Worm (Caenorhabditis elegans) whole organism, mixed stage, embryonic: Measurements from ENCODE around the gene che-7.
A peak's percentile ranks its signal among the peaks of the same experiment; 100 is the strongest.

Experiments used
- M03D4.4 ChIP-seq: sonication (generic microtip); optimal IDR thresholded peaks from 2 replicates; lab custom pipeline; 2017; ENCODE audit warnings: mild to moderate bottlenecking, missing genetic modification characterization, missing compliant biosample characterization
- bed-3 ChIP-seq: fragments of 200-800 bp; sonication (Bioruptor generic); optimal IDR thresholded peaks from 3 replicates; lab custom pipeline; 2018; ENCODE audit warnings: mild to moderate bottlenecking, missing genetic modification characterization, moderate library complexity, missing compliant biosample characterization
- ceh-39 ChIP-seq: fragments of 150-350 bp; optimal IDR thresholded peaks from 2 replicates; lab custom pipeline; 2014; ENCODE audit warnings: missing biosample characterization, missing genetic modification characterization
- ceh-43 ChIP-seq: fragments of 200-800 bp; sonication (Bioruptor generic); optimal IDR thresholded peaks from 2 replicates; lab custom pipeline; 2018; ENCODE audit warnings: mild to moderate bottlenecking, missing genetic modification characterization, moderate library complexity, missing compliant biosample characterization
- ceh-83 ChIP-seq: fragments of 200-800 bp; sonication (Bioruptor generic); optimal IDR thresholded peaks from 2 replicates; lab custom pipeline; 2018; ENCODE audit warnings: mild to moderate bottlenecking, missing genetic modification characterization, missing compliant biosample characterization
- ces-1 ChIP-seq: fragments of 150-350 bp; optimal IDR thresholded peaks from 2 replicates; lab custom pipeline; 2014; ENCODE audit warnings: missing biosample characterization, missing genetic modification reagents, missing genetic modification characterization
- cnd-1 ChIP-seq: fragments of 200-800 bp; sonication (Bioruptor generic); optimal IDR thresholded peaks from 2 replicates; lab custom pipeline; 2018; ENCODE audit warnings: mild to moderate bottlenecking, missing genetic modification characterization, missing compliant biosample characterization
- drap-1 ChIP-seq: fragments of 200-800 bp; sonication (Bioruptor generic); optimal IDR thresholded peaks from 3 replicates; lab custom pipeline; 2018; ENCODE audit warnings: mild to moderate bottlenecking, missing genetic modification characterization, missing compliant biosample characterization
- elt-1 ChIP-seq: sonication (generic microtip); optimal IDR thresholded peaks from 2 replicates; lab custom pipeline; 2017; ENCODE audit warnings: missing genetic modification characterization, mild to moderate bottlenecking, missing compliant biosample characterization, antibody characterized with exemption, moderate library complexity, borderline replicate concordance; ENCODE audit not compliant: insufficient read depth
- elt-3 ChIP-seq: fragments of 150-350 bp; optimal IDR thresholded peaks from 2 replicates; lab custom pipeline; 2014; ENCODE audit warnings: missing biosample characterization, missing genetic modification characterization
- flh-1 ChIP-seq: fragments of 200-800 bp; sonication (Bioruptor generic); optimal IDR thresholded peaks from 2 replicates; lab custom pipeline; 2018; ENCODE audit warnings: mild to moderate bottlenecking, missing genetic modification characterization, moderate library complexity, missing compliant biosample characterization
- ham-2 ChIP-seq: fragments of 200-800 bp; sonication (Bioruptor generic); optimal IDR thresholded peaks from 2 replicates; lab custom pipeline; 2018; ENCODE audit warnings: mild to moderate bottlenecking, missing genetic modification characterization, missing compliant biosample characterization
- hlh-1 ChIP-seq: fragments of 150-350 bp; optimal IDR thresholded peaks from 2 replicates; lab custom pipeline; 2014; ENCODE audit warnings: missing biosample characterization, missing genetic modification reagents, missing genetic modification characterization
- lin-13 ChIP-seq: fragments of 150-350 bp; optimal IDR thresholded peaks from 2 replicates; lab custom pipeline; 2014; ENCODE audit warnings: missing biosample characterization, missing genetic modification characterization
- lin-32 ChIP-seq: fragments of 200-800 bp; sonication (Bioruptor generic); optimal IDR thresholded peaks from 2 replicates; lab custom pipeline; 2018; ENCODE audit warnings: mild to moderate bottlenecking, missing genetic modification characterization, missing compliant biosample characterization
- lsy-2 ChIP-seq: fragments of 150-350 bp; optimal IDR thresholded peaks from 2 replicates; lab custom pipeline; 2014; ENCODE audit warnings: missing biosample characterization, missing genetic modification characterization
- mab-5 ChIP-seq: fragments of 150-350 bp; optimal IDR thresholded peaks from 2 replicates; lab custom pipeline; 2014; ENCODE audit warnings: missing biosample characterization, missing genetic modification characterization
- mep-1 ChIP-seq: fragments of 150-350 bp; optimal IDR thresholded peaks from 2 replicates; lab custom pipeline; 2017; ENCODE audit warnings: missing biosample characterization, missing genetic modification reagents, missing genetic modification characterization, inconsistent platforms
- mls-2 ChIP-seq: sonication (generic microtip); optimal IDR thresholded peaks from 2 replicates; lab custom pipeline; 2016; ENCODE audit warnings: mild to moderate bottlenecking, missing genetic modification characterization, moderate library complexity, missing compliant biosample characterization
- nhr-12 ChIP-seq: fragments of 150-350 bp; optimal IDR thresholded peaks from 2 replicates; lab custom pipeline; 2014; ENCODE audit warnings: missing biosample characterization, missing genetic modification characterization
- nhr-2 ChIP-seq: fragments of 150-350 bp; optimal IDR thresholded peaks from 2 replicates; lab custom pipeline; 2014; ENCODE audit warnings: missing biosample characterization, missing genetic modification characterization
- nhr-237 ChIP-seq: fragments of 150-350 bp; optimal IDR thresholded peaks from 2 replicates; lab custom pipeline; 2014; ENCODE audit warnings: missing biosample characterization, missing genetic modification characterization
- nhr-28 ChIP-seq: fragments of 150-350 bp; optimal IDR thresholded peaks from 2 replicates; lab custom pipeline; 2014; ENCODE audit warnings: missing biosample characterization, missing genetic modification characterization
- nhr-76 ChIP-seq: sonication (generic microtip); optimal IDR thresholded peaks from 2 replicates; lab custom pipeline; 2017; ENCODE audit warnings: missing biosample characterization, missing genetic modification characterization
- pha-4 ChIP-seq: fragments of 150-350 bp; optimal IDR thresholded peaks from 2 replicates; lab custom pipeline; 2018; ENCODE audit warnings: missing biosample characterization, missing genetic modification reagents, missing genetic modification characterization
- sem-2 ChIP-seq: fragments of 200-800 bp; sonication (Bioruptor generic); optimal IDR thresholded peaks from 2 replicates; lab custom pipeline; 2018; ENCODE audit warnings: mild to moderate bottlenecking, missing genetic modification characterization, missing compliant biosample characterization
- snpc-4 ChIP-seq: fragments of 150-350 bp; optimal IDR thresholded peaks from 2 replicates; lab custom pipeline; 2014; ENCODE audit warnings: missing biosample characterization, missing genetic modification characterization
- tbx-8 ChIP-seq: fragments of 200-800 bp; sonication (Bioruptor generic); optimal IDR thresholded peaks from 2 replicates; lab custom pipeline; 2018; ENCODE audit warnings: mild to moderate bottlenecking, missing genetic modification characterization, moderate library complexity, missing compliant biosample characterization
- unc-120 ChIP-seq: sonication (generic microtip); optimal IDR thresholded peaks from 2 replicates; lab custom pipeline; 2017; ENCODE audit warnings: missing genetic modification characterization, missing compliant biosample characterization; ENCODE audit not compliant: poor library complexity, severe bottlenecking
- unc-39 ChIP-seq: fragments of 150-350 bp; optimal IDR thresholded peaks from 2 replicates; lab custom pipeline; 2014; ENCODE audit warnings: missing biosample characterization, missing genetic modification characterization
- unc-62 ChIP-seq: fragments of 150-350 bp; optimal IDR thresholded peaks from 2 replicates; lab custom pipeline; 2014; ENCODE audit warnings: missing biosample characterization, missing genetic modification reagents, missing genetic modification characterization
- zip-8 ChIP-seq: fragments of 150-350 bp; optimal IDR thresholded peaks from 2 replicates; lab custom pipeline; 2014; ENCODE audit warnings: missing biosample characterization, missing genetic modification characterization
- ztf-11 ChIP-seq: fragments of 150-350 bp; optimal IDR thresholded peaks from 2 replicates; lab custom pipeline; 2014; ENCODE audit warnings: missing biosample characterization, missing genetic modification characterization

The che-7 gene

DNA sequence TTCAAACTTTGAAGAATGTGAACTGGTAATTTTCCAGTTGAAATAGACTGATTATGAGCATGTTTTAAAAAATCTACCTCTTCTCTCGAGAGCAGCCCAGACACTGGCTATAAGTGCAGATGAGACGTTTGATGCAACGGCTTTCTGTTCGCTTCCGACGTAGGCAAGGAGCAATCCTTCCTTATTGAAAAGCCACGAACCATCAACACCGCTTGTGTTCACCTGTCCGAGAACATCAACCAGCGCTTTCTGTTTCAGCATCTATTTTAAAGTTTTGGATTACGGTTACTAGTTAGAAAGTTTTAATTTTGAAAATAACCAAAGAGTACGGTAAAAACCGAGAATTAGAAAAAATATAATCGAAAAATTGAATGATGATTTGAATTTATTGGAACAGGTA lies 41.8 kb upstream of the che-7 start, which contains the start of gene lmtr-2:
Gene lmtr-2 (minus strand): TSS at position 261 of the 400 bp plus-strand sequence.
- TF ChIP-seq lin-13 (tag; lab: Kevin White, UChicago) (no peak), cnd-1 (tag; lab: Kevin White, UChicago) (no peak), nhr-237 (tag; lab: Kevin White, UChicago) (no peak), elt-3 (tag; lab: Kevin White, UChicago) (no peak), zip-8 (tag; lab: Kevin White, UChicago) (no peak), snpc-4 (tag; lab: Kevin White, UChicago) (no peak), mep-1 (tag; lab: Kevin White, UChicago) (no peak), unc-39 (tag; lab: Kevin White, UChicago) (no peak), hlh-1 (no peak), elt-1 (tag; lab: Kevin White, UChicago) (no peak), pha-4 (tag; lab: Kevin White, UChicago) (no peak)

DNA sequence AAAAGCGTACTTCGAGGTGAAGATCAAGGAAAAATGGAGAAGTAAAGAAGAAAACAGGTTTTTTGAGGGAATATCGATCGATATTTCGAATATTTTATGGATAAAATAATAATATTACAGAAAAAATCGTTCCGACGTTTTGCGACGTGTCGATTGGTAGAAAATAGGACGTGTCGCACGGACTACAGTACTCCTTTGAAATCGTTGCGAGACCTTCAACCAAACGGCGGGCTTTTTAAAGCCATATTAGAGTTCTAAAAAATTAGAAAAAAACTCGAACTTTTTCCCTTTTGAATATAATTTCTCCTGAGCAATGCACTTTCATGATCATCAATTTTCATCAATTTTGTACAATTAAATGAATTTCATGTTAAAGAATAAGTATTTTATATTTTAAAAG lies 41.1 kb upstream of the che-7 start, which contains the start of gene Y97E10AR.4:
Gene Y97E10AR.4 (minus strand): TSS at position 131 of the 400 bp plus-strand sequence.
- TF ChIP-seq lin-32 (GFP tag; lab: Kevin White, UChicago) (no peak), nhr-2 (tag; lab: Kevin White, UChicago) (no peak), zip-8 (tag; lab: Kevin White, UChicago) (no peak), nhr-76 (tag; lab: Kevin White, UChicago) (no peak), unc-39 (tag; lab: Kevin White, UChicago) (no peak), ceh-43 (GFP tag; lab: Kevin White, UChicago) (no peak), elt-1 (tag; lab: Kevin White, UChicago) (no peak), cnd-1 (tag; lab: Kevin White, UChicago) (no peak), hlh-1 (no peak), flh-1 (no peak), M03D4.4 (tag; lab: Kevin White, UChicago) (no peak), lsy-2 (no peak), bed-3 (GFP tag; lab: Kevin White, UChicago) (no peak), nhr-28 (tag; lab: Kevin White, UChicago) (no peak), elt-3 (tag; lab: Kevin White, UChicago) (no peak), unc-120 (tag; lab: Kevin White, UChicago) (no peak), ceh-39 (tag; lab: Kevin White, UChicago) (no peak), ham-2 (no peak), snpc-4 (tag; lab: Kevin White, UChicago) (no peak)
- TF ChIP-seq, all 35 proteins: peak for 0

DNA sequence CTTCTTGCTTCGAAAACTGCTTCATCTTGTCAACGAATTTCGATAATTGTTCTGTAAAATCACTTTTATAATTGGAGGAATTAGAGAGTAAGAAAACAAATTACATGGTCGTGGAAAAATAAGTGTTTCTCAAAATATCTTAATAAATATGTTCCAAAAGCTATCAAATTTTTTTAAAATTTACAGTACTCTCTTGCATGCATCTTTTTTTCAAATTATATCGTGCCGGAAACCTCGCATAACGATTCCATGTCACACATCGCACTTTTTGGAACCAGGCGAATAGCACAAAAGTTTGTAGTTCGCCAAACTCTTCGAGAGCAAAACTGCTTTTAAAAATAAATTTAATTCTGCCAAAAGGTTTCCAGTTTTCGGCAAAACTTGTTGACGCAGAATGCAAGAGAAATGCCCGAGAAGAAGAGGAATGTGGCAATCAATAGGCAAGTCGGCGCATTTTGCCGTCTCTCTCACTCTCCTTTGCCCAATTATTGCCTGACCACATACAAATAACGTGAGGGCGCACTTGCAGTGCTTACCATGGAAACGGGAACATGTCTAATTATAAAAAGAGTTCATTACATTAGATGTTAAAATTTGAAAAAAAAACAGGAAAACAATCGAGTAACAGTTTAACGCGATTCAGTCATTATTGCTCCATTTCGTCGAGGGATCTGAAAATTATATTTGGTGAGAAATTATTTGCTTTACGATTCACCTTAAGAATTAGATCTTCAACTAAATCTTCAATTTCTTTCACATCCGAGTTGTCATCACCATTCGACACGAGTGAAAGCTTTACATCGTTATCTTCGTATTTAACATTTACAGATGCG lies 38.7 kb upstream of the che-7 start, which contains the start of gene Y97E10AR.3:
Gene Y97E10AR.3 (minus strand): TSS at position 51 of the 833 bp plus-strand sequence.
- peak; percentile 73 for TF ChIP-seq ces-1 (GFP tag; lab: Kevin White, UChicago)
- no peak for TF ChIP-seq nhr-12

DNA sequence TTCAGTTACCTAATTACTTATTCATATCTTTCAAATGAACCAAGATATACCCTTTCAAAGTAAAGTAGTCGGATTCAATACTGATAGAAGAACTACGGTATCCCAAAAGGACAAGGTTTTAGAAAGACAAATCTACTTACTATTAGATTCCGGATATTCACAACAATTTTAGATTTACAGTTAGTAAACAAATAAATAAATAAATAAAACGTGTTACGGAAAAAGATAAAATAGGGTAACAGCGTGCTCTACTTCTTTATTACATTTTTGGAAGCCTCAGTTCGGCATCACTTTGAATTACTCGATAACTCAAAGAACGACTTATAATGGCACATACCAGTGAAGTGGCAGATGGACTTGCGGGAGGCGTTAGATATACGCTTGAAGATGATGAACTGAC lies 36.0 kb upstream of the che-7 start, which contains the start of gene Y97E10AR.8:
Gene Y97E10AR.8 (plus strand): TSS at position 301 of the 400 bp plus-strand sequence.
- TF ChIP-seq ceh-43 (GFP tag; lab: Kevin White, UChicago) (no peak), ztf-11 (tag; lab: Kevin White, UChicago) (no peak), nhr-12 (no peak), unc-120 (tag; lab: Kevin White, UChicago) (no peak), unc-62 (GFP tag; lab: Kevin White, UChicago) (no peak), nhr-237 (tag; lab: Kevin White, UChicago) (no peak), unc-39 (tag; lab: Kevin White, UChicago) (no peak), ham-2 (no peak), elt-3 (tag; lab: Kevin White, UChicago) (no peak), mls-2 (tag; lab: Kevin White, UChicago) (no peak), lin-13 (tag; lab: Kevin White, UChicago) (no peak)

DNA sequence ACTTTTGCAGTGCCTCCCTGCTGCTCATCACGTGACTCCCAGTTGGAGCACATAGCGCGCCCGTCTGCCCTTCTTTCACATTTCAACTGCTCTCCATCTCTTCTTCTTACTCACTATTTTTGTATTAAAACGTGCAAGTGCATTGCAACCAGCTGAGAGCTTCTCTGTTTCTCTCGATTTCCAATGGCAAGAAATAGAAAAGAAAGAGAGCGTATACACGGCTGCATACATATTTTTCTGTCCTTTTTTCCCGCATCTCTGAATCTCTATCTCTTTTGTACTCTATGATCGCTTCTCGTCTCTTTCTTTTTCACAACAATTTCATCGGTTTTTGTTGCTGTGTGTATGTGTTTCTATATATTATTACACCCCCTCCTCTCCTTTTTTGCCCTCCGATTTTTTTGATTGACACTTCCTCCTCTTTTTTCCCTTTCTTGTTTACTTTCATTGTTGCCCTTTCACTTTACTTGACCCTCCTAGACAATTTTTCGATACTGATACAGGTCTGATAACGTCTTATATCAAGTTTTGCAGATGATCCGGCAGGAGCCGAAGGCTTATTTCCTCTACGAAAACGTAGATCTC lies 32.0 kb upstream of the che-7 start, which contains the start of gene Y97E10AR.1:
Gene Y97E10AR.1 (plus strand): TSS at position 535 of the 585 bp plus-strand sequence.
- no peak for TF ChIP-seq ceh-43 (GFP tag; lab: Kevin White, UChicago)
- TF ChIP-seq ceh-39 (tag; lab: Kevin White, UChicago), result no peak
- TF ChIP-seq lin-32 (GFP tag; lab: Kevin White, UChicago), result no peak
- no peak for TF ChIP-seq tbx-8 (GFP tag; lab: Kevin White, UChicago)
- TF ChIP-seq cnd-1 (tag; lab: Kevin White, UChicago), result no peak
- TF ChIP-seq mab-5, result peak; percentile 2
- peak; percentile 42 for TF ChIP-seq lsy-2
- TF ChIP-seq snpc-4 (tag; lab: Kevin White, UChicago), result no peak
- no peak for TF ChIP-seq ham-2
- no peak for TF ChIP-seq sem-2 (GFP tag; lab: Kevin White, UChicago)
- TF ChIP-seq ztf-11 (tag; lab: Kevin White, UChicago), result no peak
- TF ChIP-seq unc-62 (GFP tag; lab: Kevin White, UChicago), result peak; percentile 85
- no peak for TF ChIP-seq unc-39 (tag; lab: Kevin White, UChicago)
- no peak for TF ChIP-seq nhr-12
- peak; percentile 43 for TF ChIP-seq mep-1 (tag; lab: Kevin White, UChicago)
- peak; percentile 39 for TF ChIP-seq drap-1 (GFP tag; lab: Kevin White, UChicago)
- no peak for TF ChIP-seq elt-1 (tag; lab: Kevin White, UChicago)
- TF ChIP-seq unc-120 (tag; lab: Kevin White, UChicago), result peak; percentile 98
- peak; percentile 82 for TF ChIP-seq ces-1 (GFP tag; lab: Kevin White, UChicago)
- TF ChIP-seq pha-4 (tag; lab: Kevin White, UChicago), result peak; percentile 7
- no peak for TF ChIP-seq elt-3 (tag; lab: Kevin White, UChicago)
- peak; percentile 69 for TF ChIP-seq nhr-237 (tag; lab: Kevin White, UChicago)
- TF ChIP-seq bed-3 (GFP tag; lab: Kevin White, UChicago), result no peak
- no peak for TF ChIP-seq M03D4.4 (tag; lab: Kevin White, UChicago)
- TF ChIP-seq ceh-83 (GFP tag; lab: Kevin White, UChicago), result no peak
- no peak for TF ChIP-seq lin-13 (tag; lab: Kevin White, UChicago)
- no peak for TF ChIP-seq nhr-76 (tag; lab: Kevin White, UChicago)
